Fruit fly (Drosophila melanogaster) whole organism, prepupa: Measurements from ENCODE around the gene CG5986.

Source experiments
- CG10631 ChIP-seq: fragments of 200-800 bp; sonication (Bioruptor generic); optimal IDR thresholded peaks from 2 replicates; lab custom pipeline; 2016; ENCODE audit warnings: missing biosample characterization, missing genetic modification characterization
- CG10669 ChIP-seq: fragments of 200-800 bp; sonication (Bioruptor generic); optimal IDR thresholded peaks from 3 replicates; lab custom pipeline; 2018; ENCODE audit warnings: missing biosample characterization, mild to moderate bottlenecking, missing genetic modification characterization, moderate library complexity
- CG11762 ChIP-seq: fragments of 200-800 bp; sonication (Bioruptor generic); optimal IDR thresholded peaks from 3 replicates; lab custom pipeline; 2016; ENCODE audit warnings: missing biosample characterization, missing genetic modification characterization; ENCODE audit not compliant: insufficient read depth
- CG15336 ChIP-seq: fragments of 200-800 bp; sonication (Bioruptor generic); IDR thresholded peaks from 2 replicates; pipeline ENCODE4 v1.3.6; 2022; ENCODE audit warnings: missing biosample characterization, missing genetic modification characterization
- CG1621 ChIP-seq: fragments of 200-800 bp; sonication (Bioruptor generic); optimal IDR thresholded peaks from 3 replicates; lab custom pipeline; 2018; ENCODE audit warnings: missing biosample characterization, mild to moderate bottlenecking, missing genetic modification characterization
- CG16779 ChIP-seq: fragments of 200-800 bp; sonication (Bioruptor generic); optimal IDR thresholded peaks from 3 replicates; lab custom pipeline; 2017; ENCODE audit warnings: missing biosample characterization, mild to moderate bottlenecking, missing genetic modification characterization
- CG31627 ChIP-seq: fragments of 200-800 bp; sonication (Bioruptor generic); optimal IDR thresholded peaks from 3 replicates; lab custom pipeline; 2016; ENCODE audit warnings: missing biosample characterization, missing genetic modification characterization
- CG32006 ChIP-seq: fragments of 200-800 bp; sonication (Bioruptor generic); optimal IDR thresholded peaks from 3 replicates; lab custom pipeline; 2017; ENCODE audit warnings: missing biosample characterization, mild to moderate bottlenecking, missing genetic modification characterization
- CG34406 ChIP-seq: fragments of 200-800 bp; sonication (Bioruptor generic); optimal IDR thresholded peaks from 3 replicates; lab custom pipeline; 2016; ENCODE audit warnings: missing biosample characterization, missing genetic modification characterization
- CG3919 ChIP-seq: fragments of 200-800 bp; sonication (Bioruptor generic); optimal IDR thresholded peaks from 3 replicates; lab custom pipeline; 2016; ENCODE audit warnings: missing biosample characterization, missing genetic modification characterization
- CG4318 ChIP-seq: fragments of 200-800 bp; sonication (Bioruptor generic); optimal IDR thresholded peaks from 3 replicates; lab custom pipeline; 2017; ENCODE audit warnings: missing biosample characterization, mild to moderate bottlenecking, missing genetic modification characterization
- CG6163 ChIP-seq: fragments of 200-800 bp; sonication (Bioruptor generic); IDR thresholded peaks from 3 replicates; pipeline ENCODE4 v1.3.6; 2022; ENCODE audit warnings: missing biosample characterization, missing genetic modification characterization
- CG6792 ChIP-seq: fragments of 200-800 bp; sonication (Bioruptor generic); optimal IDR thresholded peaks from 3 replicates; lab custom pipeline; 2016; ENCODE audit warnings: missing biosample characterization, missing genetic modification characterization
- CG7368 ChIP-seq: fragments of 200-800 bp; sonication (Bioruptor generic); optimal IDR thresholded peaks from 3 replicates; lab custom pipeline; 2016; ENCODE audit warnings: missing biosample characterization, missing genetic modification characterization
- CG8119 ChIP-seq: fragments of 200-800 bp; sonication (Bioruptor generic); IDR thresholded peaks from 3 replicates; pipeline ENCODE4 v1.3.6; 2022; ENCODE audit warnings: missing biosample characterization, missing genetic modification characterization
- CG9139 ChIP-seq: fragments of 200-800 bp; sonication (Bioruptor generic); optimal IDR thresholded peaks from 3 replicates; lab custom pipeline; 2017; ENCODE audit warnings: missing biosample characterization, mild to moderate bottlenecking, missing genetic modification characterization
- Eip75B ChIP-seq: fragments of 200-800 bp; sonication (Bioruptor generic); optimal IDR thresholded peaks from 3 replicates; lab custom pipeline; 2016; ENCODE audit warnings: missing biosample characterization, missing genetic modification characterization
- Eip78C ChIP-seq: fragments of 200-800 bp; sonication (Bioruptor generic); peaks from one replicate; lab custom pipeline; 2016; ENCODE audit warnings: missing biosample characterization, missing genetic modification characterization
- Ets96B ChIP-seq: fragments of 200-800 bp; optimal IDR thresholded peaks from 2 replicates; lab custom pipeline; 2019; ENCODE audit warnings: missing biosample characterization, mild to moderate bottlenecking, missing genetic modification characterization, moderate library complexity
- Gug ChIP-seq: fragments of 200-800 bp; sonication (Bioruptor generic); IDR thresholded peaks from 2 replicates; pipeline ENCODE4 v1.3.6; 2022; ENCODE audit warnings: missing biosample characterization, missing genetic modification characterization
- Hr4 ChIP-seq: fragments of 200-800 bp; sonication (Bioruptor generic); optimal IDR thresholded peaks from 3 replicates; lab custom pipeline; 2016; ENCODE audit warnings: missing biosample characterization, missing genetic modification characterization
- Lpt ChIP-seq: fragments of 200-800 bp; sonication (Bioruptor generic); optimal IDR thresholded peaks from 3 replicates; lab custom pipeline; 2016; ENCODE audit warnings: missing biosample characterization, missing genetic modification characterization
- Met ChIP-seq: fragments of 200-800 bp; sonication (Bioruptor generic); optimal IDR thresholded peaks from 3 replicates; lab custom pipeline; 2016; ENCODE audit warnings: missing biosample characterization, missing genetic modification characterization
- OdsH ChIP-seq: fragments of 200-800 bp; sonication (Bioruptor generic); optimal IDR thresholded peaks from 3 replicates; lab custom pipeline; 2016; ENCODE audit warnings: missing biosample characterization, missing genetic modification characterization
- Sox14 ChIP-seq: fragments of 200-800 bp; sonication (Bioruptor generic); optimal IDR thresholded peaks from 3 replicates; lab custom pipeline; 2016; ENCODE audit warnings: missing biosample characterization, missing genetic modification characterization
- acj6 ChIP-seq: fragments of 200-800 bp; sonication (Bioruptor generic); optimal IDR thresholded peaks from 3 replicates; lab custom pipeline; 2016; ENCODE audit warnings: missing biosample characterization, missing genetic modification characterization
- dac ChIP-seq: fragments of 200-800 bp; sonication (Bioruptor generic); optimal IDR thresholded peaks from 2 replicates; lab custom pipeline; 2017; ENCODE audit warnings: missing biosample characterization, mild to moderate bottlenecking, missing genetic modification characterization
- dsx ChIP-seq: fragments of 200-800 bp; optimal IDR thresholded peaks from 3 replicates; lab custom pipeline; 2019; ENCODE audit warnings: missing biosample characterization, mild to moderate bottlenecking, missing genetic modification characterization, moderate library complexity; ENCODE audit not compliant: poor library complexity, severe bottlenecking
- eg ChIP-seq: fragments of 200-800 bp; sonication (Bioruptor generic); IDR thresholded peaks from 3 replicates; pipeline ENCODE4 v1.3.6; 2022; ENCODE audit warnings: missing biosample characterization, missing genetic modification characterization
- esn ChIP-seq: fragments of 200-800 bp; sonication (Bioruptor generic); optimal IDR thresholded peaks from 2 replicates; lab custom pipeline; 2016; ENCODE audit warnings: missing biosample characterization, mild to moderate bottlenecking, missing genetic modification characterization, moderate library complexity
- fd59A ChIP-seq: fragments of 200-800 bp; sonication (Bioruptor generic); optimal IDR thresholded peaks from 2 replicates; lab custom pipeline; 2017; ENCODE audit warnings: missing biosample characterization, mild to moderate bottlenecking, missing genetic modification characterization, missing genetic modification reagents
- fd85E ChIP-seq: fragments of 200-800 bp; sonication (Bioruptor generic); optimal IDR thresholded peaks from 3 replicates; lab custom pipeline; 2016; ENCODE audit warnings: missing biosample characterization, missing genetic modification characterization
- fkh ChIP-seq: fragments of 200-800 bp; sonication (Bioruptor generic); optimal IDR thresholded peaks from 3 replicates; lab custom pipeline; 2017; ENCODE audit warnings: missing biosample characterization, mild to moderate bottlenecking, missing genetic modification characterization, moderate library complexity
- lz ChIP-seq: fragments of 200-800 bp; sonication (Bioruptor generic); optimal IDR thresholded peaks from 3 replicates; lab custom pipeline; 2016; ENCODE audit warnings: missing biosample characterization, missing genetic modification characterization
- net ChIP-seq: fragments of 200-800 bp; sonication (Bioruptor generic); optimal IDR thresholded peaks from 3 replicates; lab custom pipeline; 2016; ENCODE audit warnings: missing biosample characterization, missing genetic modification characterization
- pdm3 ChIP-seq: fragments of 200-800 bp; sonication (Bioruptor generic); optimal IDR thresholded peaks from 3 replicates; lab custom pipeline; 2016; ENCODE audit warnings: missing biosample characterization, missing genetic modification characterization
- ss ChIP-seq, 2 experiments: fragments of 200-800 bp; sonication (Bioruptor generic); optimal IDR thresholded peaks; 2 replicates in 1 of 2; 3 replicates in 1 of 2; lab custom pipeline; 2017 to 2018; ENCODE audit warnings: mild to moderate bottlenecking in 2 of 2, missing biosample characterization in 2 of 2, missing genetic modification characterization in 2 of 2, moderate library complexity in 1 of 2
- svp ChIP-seq: fragments of 200-800 bp; sonication (Bioruptor generic); peaks from one replicate; lab custom pipeline; 2016; ENCODE audit warnings: missing biosample characterization, missing genetic modification characterization
- topi ChIP-seq: fragments of 200-800 bp; sonication (Bioruptor generic); optimal IDR thresholded peaks from 3 replicates; lab custom pipeline; 2016; ENCODE audit warnings: missing biosample characterization, missing genetic modification characterization

The CG5986 gene

DNA sequence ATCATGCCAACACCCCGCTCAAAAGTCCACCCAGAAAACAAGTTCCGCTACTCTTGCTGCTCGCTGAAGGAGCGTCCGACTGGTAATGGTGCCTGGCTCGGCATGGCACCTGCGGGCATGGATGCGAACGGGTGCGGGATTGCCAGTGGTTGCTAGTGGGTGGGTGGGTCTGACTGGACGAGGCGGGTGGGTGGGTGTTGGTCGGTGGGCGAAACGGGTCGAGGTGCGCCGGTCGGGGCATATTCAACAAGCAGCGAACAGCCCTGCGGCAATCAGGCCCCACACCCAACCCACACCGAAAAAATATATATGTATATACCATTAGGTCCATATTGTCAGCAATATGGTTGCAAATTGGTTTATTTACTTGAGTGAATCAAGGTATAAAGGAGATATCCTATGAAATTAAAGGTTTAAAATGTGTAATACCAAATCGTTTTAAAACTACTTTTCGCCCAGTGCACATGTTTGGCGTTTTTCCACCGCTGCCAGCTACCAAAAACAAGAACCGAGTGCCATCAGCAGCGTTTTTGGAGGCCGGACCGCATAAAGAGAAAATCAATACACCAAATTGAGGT lies 36.9 kb upstream of the CG5986 start (continued):
- TF ChIP-seq Hr4 (GFP tag; lab: Kevin White, UChicago) (peak; percentile 59), pdm3 (GFP tag; lab: Kevin White, UChicago) (peak; percentile 30), CG10669 (peak; percentile 5), Sox14 (GFP tag; lab: Kevin White, UChicago) (peak; percentile 25), CG3919 (GFP tag; lab: Kevin White, UChicago) (peak; percentile 49), fkh (GFP tag; lab: Kevin White, UChicago) (no peak), CG16779 (tag; lab: Kevin White, UChicago) (peak; percentile 2), fd85E (no peak), Ets96B (tag; lab: Kevin White, UChicago) (peak; percentile 26), net (GFP tag; lab: Kevin White, UChicago) (peak; percentile 32), CG7368 (peak; percentile 25), acj6 (GFP tag; lab: Kevin White, UChicago) (peak; percentile 48), CG6163 (GFP tag; lab: Robert Waterston, UW) (peak; percentile 74), CG31627 (GFP tag; lab: Kevin White, UChicago) (peak; percentile 42), CG6792 (GFP tag; lab: Kevin White, UChicago) (peak; percentile 18), eg (GFP tag; lab: Robert Waterston, UW) (peak; percentile 80), Lpt (GFP tag; lab: Kevin White, UChicago) (peak; percentile 26), CG11762 (no peak), CG4318 (GFP tag; lab: Kevin White, UChicago) (peak; percentile 40), topi (peak; percentile 42), OdsH (GFP tag; lab: Kevin White, UChicago) (peak; percentile 60)
- TF ChIP-seq, all 60 proteins: peak for 36

DNA sequence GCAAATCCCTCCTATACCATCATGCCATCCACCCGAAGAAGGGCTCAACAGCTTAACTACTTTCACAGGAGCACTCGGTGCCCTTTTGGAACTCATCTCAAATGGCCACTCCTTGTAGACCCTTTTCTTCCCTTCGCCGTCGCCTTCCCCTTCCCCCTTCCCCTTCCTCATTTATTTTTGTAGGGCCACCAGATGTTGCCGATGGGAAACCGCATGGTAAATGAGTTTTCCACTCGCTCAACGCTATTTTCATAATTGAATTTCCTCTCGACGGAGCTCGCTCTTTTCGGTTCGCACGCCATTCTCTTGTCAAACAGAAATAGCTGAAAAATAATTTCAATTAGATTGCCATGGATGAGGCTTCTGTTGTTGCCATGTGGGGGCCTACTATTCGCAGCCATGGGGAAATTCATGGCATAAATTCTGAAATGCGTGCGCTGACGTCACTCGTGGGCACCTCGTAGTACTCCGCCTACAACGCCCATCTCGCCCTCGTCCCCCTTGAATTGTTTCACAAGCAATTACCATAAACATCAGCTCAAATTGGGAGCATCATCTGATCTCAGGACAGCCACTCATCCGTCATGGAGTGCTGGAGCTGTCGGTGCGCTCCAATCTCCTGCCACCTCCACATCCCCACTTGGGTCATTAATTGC lies 35.4 kb upstream of the CG5986 start:
- TF ChIP-seq Ets96B (tag; lab: Kevin White, UChicago) = no peak

DNA sequence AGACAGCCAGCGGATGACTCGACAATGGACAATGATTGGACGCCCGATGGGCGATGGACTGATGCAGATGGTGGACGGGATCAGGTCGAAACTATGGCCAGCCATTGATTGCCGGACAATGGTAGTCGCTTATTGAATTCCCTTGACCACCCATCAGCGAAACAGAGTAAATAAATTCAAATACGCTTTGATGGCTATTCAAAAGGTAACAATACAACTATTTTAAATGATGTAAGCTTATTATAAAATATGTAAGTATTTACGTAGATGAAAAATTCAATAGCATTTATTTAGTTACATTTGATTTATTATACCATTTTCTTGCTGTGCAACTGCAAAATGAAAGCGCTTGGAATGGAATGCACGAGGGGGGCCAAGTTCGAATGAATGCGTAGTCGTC lies 33.0 kb upstream of the CG5986 start:
- no peak for TF ChIP-seq Met (GFP tag; lab: Kevin White, UChicago)
- no peak for TF ChIP-seq CG10669
- peak; percentile 13 for TF ChIP-seq CG34406 (GFP tag; lab: Kevin White, UChicago)
- peak; percentile 6 for TF ChIP-seq Ets96B (tag; lab: Kevin White, UChicago)
- 0 out of 3 replicates have a peak, but pooled peaks have one; percentile 25 for TF ChIP-seq CG8119
- TF ChIP-seq Eip78C (GFP tag; lab: Kevin White, UChicago) = peak; percentile 83
- peak; percentile 10 for TF ChIP-seq dsx (GFP tag; lab: Kevin White, UChicago)
- TF ChIP-seq CG10631 (GFP tag; lab: Kevin White, UChicago) = peak; percentile 11
- TF ChIP-seq CG6163 (GFP tag; lab: Robert Waterston, UW) = peak; percentile 15; the same call in 1 of the 3 replicates
- 0 out of 3 replicates have a peak, but pooled peaks have one; percentile 14 for TF ChIP-seq eg (GFP tag; lab: Robert Waterston, UW)
- 0 out of 2 replicates have a peak, but pooled peaks have one; percentile 19 for TF ChIP-seq CG15336 (GFP tag; lab: Robert Waterston, UW)
- TF ChIP-seq ss (GFP tag; optimal IDR thresholded peaks at IDR 0.05; lab: Kevin White, UChicago) = no peak
- TF ChIP-seq CG31627 (GFP tag; lab: Kevin White, UChicago) = no peak
- TF ChIP-seq Gug (GFP tag; lab: Robert Waterston, UW) = no peak
- TF ChIP-seq dac (GFP tag; lab: Kevin White, UChicago) = no peak
- no peak for TF ChIP-seq lz
- TF ChIP-seq esn = peak; percentile 10
- TF ChIP-seq CG1621 (tag; lab: Kevin White, UChicago) = no peak
- TF ChIP-seq CG4318 (GFP tag; lab: Kevin White, UChicago) = no peak
- peak; percentile 51 for TF ChIP-seq svp
- TF ChIP-seq CG9139 (GFP tag; lab: Kevin White, UChicago) = no peak
- TF ChIP-seq CG32006 (GFP tag; lab: Kevin White, UChicago) = peak; percentile 17
- no peak for TF ChIP-seq CG7368
- TF ChIP-seq Eip75B (GFP tag; lab: Kevin White, UChicago) = peak; percentile 10
- TF ChIP-seq fd59A (GFP tag; lab: Kevin White, UChicago) = no peak
